Worm (Caenorhabditis elegans) whole organism, young adult: ENCODE measurements around the gene Y57G11C.8.
"Not testable (repeated sequence)": the region's sequence is repeated elsewhere in the genome, so short reads cannot be mapped to it uniquely, and the experiment has no call there.

Experiments
- F33H1.4 ChIP-seq: fragments of 200-800 bp; sonication (Bioruptor generic); IDR thresholded peaks from 2 replicates; pipeline ENCODE4 v1.3.6; 2022; ENCODE audit warnings: missing genetic modification reagents, missing genetic modification characterization, missing compliant biosample characterization
- T07F8.4 ChIP-seq: sonication (generic microtip); optimal IDR thresholded peaks from 2 replicates; lab custom pipeline; 2016; ENCODE audit warnings: mild to moderate bottlenecking, missing genetic modification characterization, moderate library complexity, missing compliant biosample characterization
- Y56A3A.18 ChIP-seq: fragments of 200-800 bp; sonication (Bioruptor generic); IDR thresholded peaks from 2 replicates; pipeline ENCODE4 v1.3.6; 2022; ENCODE audit warnings: missing genetic modification reagents, missing genetic modification characterization, missing compliant biosample characterization
- ceh-40 ChIP-seq: fragments of 200-800 bp; sonication (Bioruptor generic); IDR thresholded peaks from 2 replicates; pipeline ENCODE4 v1.3.6; 2022; ENCODE audit warnings: missing genetic modification characterization, missing compliant biosample characterization
- efl-1 ChIP-seq: fragments of 150-350 bp; optimal IDR thresholded peaks from 2 replicates; lab custom pipeline; 2014; ENCODE audit warnings: missing biosample characterization, missing genetic modification reagents, missing genetic modification characterization
- madf-10 ChIP-seq: sonication (generic microtip); optimal IDR thresholded peaks from 2 replicates; lab custom pipeline; 2016; ENCODE audit warnings: mild to moderate bottlenecking, missing genetic modification characterization, missing compliant biosample characterization

- TF ChIP-seq madf-10 (tag; lab: Kevin White, UChicago); F33H1.4 (GFP tag; lab: Robert Waterston, UW); T07F8.4; Y56A3A.18 (GFP tag; lab: Robert Waterston, UW); efl-1 (GFP tag; lab: Kevin White, UChicago); ceh-40 (GFP tag; lab: Robert Waterston, UW): not testable (repeated sequence)
These were observed 7.2 kb upstream of the Y57G11C.8 start, which contains the start of gene Y57G11C.51 for ce11 chrIV:14774454-14774853.
